Fruit fly (Drosophila melanogaster) whole organism, embryonic: Measurements from ENCODE around the gene STUB1.

ENCODE experiments used
- ATbp ChIP-seq: fragments of 200-800 bp; sonication (Bioruptor generic); optimal IDR thresholded peaks from 2 replicates; lab custom pipeline; 2017; ENCODE audit warnings: missing biosample characterization, mild to moderate bottlenecking, missing genetic modification characterization, missing genetic modification reagents
- Abd-B ChIP-seq: fragments of 200-800 bp; sonication (Bioruptor generic); optimal IDR thresholded peaks from 2 replicates; lab custom pipeline; 2018; ENCODE audit warnings: missing biosample characterization, mild to moderate bottlenecking, missing genetic modification characterization, moderate library complexity
- Atf-2 ChIP-seq: fragments of 200-800 bp; sonication (Bioruptor generic); optimal IDR thresholded peaks from 2 replicates; lab custom pipeline; 2016; ENCODE audit warnings: missing biosample characterization, missing genetic modification characterization
- Awh ChIP-seq: fragments of 200-800 bp; sonication (Bioruptor generic); IDR thresholded peaks from 2 replicates; pipeline ENCODE4, ENCODE4 v1.3.6; 2022; ENCODE audit warnings: missing biosample characterization, missing genetic modification characterization
- BEAF-32 ChIP-seq: fragments of 200-800 bp; sonication (Bioruptor generic); optimal IDR thresholded peaks from 3 replicates; lab custom pipeline; 2017; ENCODE audit warnings: missing biosample characterization, missing genetic modification characterization, mild to moderate bottlenecking, moderate library complexity, missing genetic modification reagents
- CG10543 ChIP-seq: fragments of 200-800 bp; sonication (Bioruptor generic); optimal IDR thresholded peaks from 3 replicates; lab custom pipeline; 2017; ENCODE audit warnings: missing biosample characterization, mild to moderate bottlenecking, missing genetic modification characterization, moderate library complexity
- CG11723 ChIP-seq: fragments of 200-800 bp; sonication (Bioruptor generic); optimal IDR thresholded peaks from 2 replicates; lab custom pipeline; 2017; ENCODE audit warnings: missing biosample characterization, mild to moderate bottlenecking, missing genetic modification characterization
- CG12236 ChIP-seq: fragments of 200-800 bp; sonication (Bioruptor generic); optimal IDR thresholded peaks from 2 replicates; lab custom pipeline; 2016; ENCODE audit warnings: missing biosample characterization, missing genetic modification characterization
- CG12744 ChIP-seq: fragments of 200-800 bp; sonication (Bioruptor generic); optimal IDR thresholded peaks from 2 replicates; lab custom pipeline; 2016; ENCODE audit warnings: missing biosample characterization, missing genetic modification characterization
- CG13296 ChIP-seq: fragments of 200-800 bp; sonication (Bioruptor generic); optimal IDR thresholded peaks from 3 replicates; lab custom pipeline; 2018; ENCODE audit warnings: missing biosample characterization, mild to moderate bottlenecking, missing genetic modification characterization
- CG14710 ChIP-seq: fragments of 200-800 bp; sonication (Bioruptor generic); optimal IDR thresholded peaks from 3 replicates; lab custom pipeline; 2019; ENCODE audit warnings: missing biosample characterization, mild to moderate bottlenecking, missing genetic modification characterization, moderate library complexity
- CG14860 ChIP-seq: fragments of 200-800 bp; sonication (Bioruptor generic); IDR thresholded peaks from 3 replicates; pipeline ENCODE4 v1.3.6; 2022; ENCODE audit warnings: missing biosample characterization, missing genetic modification characterization; ENCODE audit not compliant: partially characterized antibody
- CG17328 ChIP-seq: fragments of 200-800 bp; sonication (Bioruptor generic); IDR thresholded peaks from 2 replicates; pipeline ENCODE4 v1.3.6; 2022; ENCODE audit warnings: missing biosample characterization, missing genetic modification characterization
- CG17568 ChIP-seq: fragments of 200-800 bp; sonication (Bioruptor generic); optimal IDR thresholded peaks from 2 replicates; lab custom pipeline; 2018; ENCODE audit warnings: missing biosample characterization, mild to moderate bottlenecking, missing genetic modification characterization, moderate library complexity
- CG31388 ChIP-seq: fragments of 200-800 bp; sonication (Bioruptor generic); optimal IDR thresholded peaks from 2 replicates; lab custom pipeline; 2016; ENCODE audit warnings: missing biosample characterization, missing genetic modification characterization
- CG4282 ChIP-seq: fragments of 200-800 bp; sonication (Bioruptor generic); optimal IDR thresholded peaks from 2 replicates; lab custom pipeline; 2016; ENCODE audit warnings: missing biosample characterization, missing genetic modification characterization
- CG5180 ChIP-seq: fragments of 200-800 bp; sonication (Bioruptor generic); optimal IDR thresholded peaks from 3 replicates; lab custom pipeline; 2017; ENCODE audit warnings: missing biosample characterization, missing genetic modification characterization, mild to moderate bottlenecking, moderate library complexity, missing genetic modification reagents
- CG6175 ChIP-seq: fragments of 200-800 bp; sonication (Bioruptor generic); IDR thresholded peaks from 3 replicates; pipeline ENCODE4 v1.3.6; 2022; ENCODE audit warnings: missing biosample characterization, missing genetic modification characterization
- CG7271 ChIP-seq: fragments of 200-800 bp; sonication (Bioruptor generic); optimal IDR thresholded peaks from 2 replicates; lab custom pipeline; 2018; ENCODE audit warnings: missing biosample characterization, mild to moderate bottlenecking, missing genetic modification characterization, moderate library complexity
- Camta ChIP-seq: fragments of 200-800 bp; sonication (Bioruptor generic); optimal IDR thresholded peaks from 2 replicates; lab custom pipeline; 2016; ENCODE audit warnings: missing biosample characterization, missing genetic modification characterization
- Dfd ChIP-seq, 2 experiments: fragments of >200 bp; optimal IDR thresholded peaks; 2 replicates each; lab custom pipeline; 2017; ENCODE audit warnings: missing biosample characterization in 2 of 2, missing genetic modification characterization in 2 of 2
- Dll ChIP-seq: fragments of 200-800 bp; sonication (Bioruptor generic); IDR thresholded peaks from 4 replicates; pipeline ENCODE4 v1.3.6; 2022; ENCODE audit warnings: missing biosample characterization, missing genetic modification characterization; ENCODE audit not compliant: partially characterized antibody
- Dref ChIP-seq: fragments of 200-800 bp; sonication (Bioruptor generic); IDR thresholded peaks from 2 replicates; pipeline ENCODE4 v1.3.6; 2022; ENCODE audit warnings: missing biosample characterization, missing genetic modification characterization
- Gsc ChIP-seq: fragments of 200-800 bp; sonication (Bioruptor generic); IDR thresholded peaks from 2 replicates; pipeline ENCODE4 v1.3.6; 2022; ENCODE audit warnings: missing biosample characterization, missing genetic modification characterization
- Gug ChIP-seq: fragments of 200-800 bp; sonication (Bioruptor generic); IDR thresholded peaks from 4 replicates; pipeline ENCODE4 v1.3.6; 2022; ENCODE audit warnings: missing biosample characterization, missing genetic modification characterization
- Hmr ChIP-seq: fragments of 200-800 bp; sonication (Bioruptor generic); optimal IDR thresholded peaks from 3 replicates; lab custom pipeline; 2017; ENCODE audit warnings: mild to moderate bottlenecking, missing biosample characterization, missing genetic modification reagents, missing genetic modification characterization
- Lpt ChIP-seq: fragments of >200 bp; optimal IDR thresholded peaks from 2 replicates; lab custom pipeline; 2018; ENCODE audit warnings: missing biosample characterization, missing genetic modification characterization
- MBD-R2 ChIP-seq: fragments of 200-800 bp; sonication (Bioruptor generic); IDR thresholded peaks from 2 replicates; pipeline ENCODE4 v1.3.6; 2022; ENCODE audit warnings: missing biosample characterization, missing genetic modification characterization
- NC2α ChIP-seq: fragments of 200-800 bp; sonication (Bioruptor generic); optimal IDR thresholded peaks from 2 replicates; lab custom pipeline; 2016; ENCODE audit warnings: missing biosample characterization, missing genetic modification characterization
- Nf-YC ChIP-seq: fragments of 200-800 bp; optimal IDR thresholded peaks from 3 replicates; lab custom pipeline; 2019; ENCODE audit warnings: missing biosample characterization, mild to moderate bottlenecking, missing genetic modification characterization, moderate library complexity
- Scr ChIP-seq: fragments of 200-800 bp; sonication (Bioruptor generic); IDR thresholded peaks from 2 replicates; pipeline ENCODE4 v1.3.6; 2022; ENCODE audit warnings: missing biosample characterization, missing genetic modification characterization; ENCODE audit not compliant: partially characterized antibody
- Ssrp ChIP-seq: fragments of 200-800 bp; sonication (Bioruptor generic); optimal IDR thresholded peaks from 2 replicates; lab custom pipeline; 2018; ENCODE audit warnings: missing biosample characterization, mild to moderate bottlenecking, missing genetic modification characterization, moderate library complexity
- ac ChIP-seq: fragments of 200-800 bp; sonication (Bioruptor generic); optimal IDR thresholded peaks from 3 replicates; lab custom pipeline; 2017; ENCODE audit warnings: missing biosample characterization, mild to moderate bottlenecking, missing genetic modification characterization
- crp ChIP-seq, 2 experiments: fragments of 200-800 bp; sonication (Bioruptor generic); optimal IDR thresholded peaks; 2 replicates in 1 of 2; 3 replicates in 1 of 2; lab custom pipeline; 2017; ENCODE audit warnings: missing biosample characterization in 2 of 2, missing genetic modification characterization in 2 of 2, mild to moderate bottlenecking in 1 of 2, moderate library complexity in 1 of 2
- eve ChIP-seq, 2 experiments: fragments of >200 bp; optimal IDR thresholded peaks; 2 replicates each; lab custom pipeline; 2017; ENCODE audit warnings: missing biosample characterization in 2 of 2, missing genetic modification characterization in 2 of 2
- exex ChIP-seq: fragments of 200-800 bp; sonication (Bioruptor generic); optimal IDR thresholded peaks from 4 replicates; lab custom pipeline; 2018; ENCODE audit warnings: missing biosample characterization, mild to moderate bottlenecking, missing genetic modification characterization, moderate library complexity
- h ChIP-seq: fragments of >200 bp; optimal IDR thresholded peaks from 2 replicates; lab custom pipeline; 2017
- hbn ChIP-seq: fragments of 200-800 bp; sonication (Bioruptor generic); IDR thresholded peaks from 2 replicates; pipeline ENCODE4 v1.3.6; 2022; ENCODE audit warnings: missing biosample characterization, missing genetic modification characterization; ENCODE audit not compliant: partially characterized antibody
- hkb ChIP-seq, 2 experiments: fragments of 200-800 bp in 1 of 2; fragments of >200 bp in 1 of 2; sonication (Bioruptor generic) in 1 of 2; IDR thresholded peaks in 1 of 2; optimal IDR thresholded peaks in 1 of 2; 2 replicates each; pipeline versions ENCODE4 v1.3.6 to Lab custom; 2017 to 2022; ENCODE audit warnings: missing biosample characterization in 1 of 2, missing genetic modification characterization in 1 of 2
- hth ChIP-seq: fragments of >200 bp; optimal IDR thresholded peaks from 2 replicates; lab custom pipeline; 2017; ENCODE audit warnings: inconsistent platforms
- ind ChIP-seq: fragments of 200-800 bp; sonication (Bioruptor generic); optimal IDR thresholded peaks from 3 replicates; lab custom pipeline; 2016; ENCODE audit warnings: missing biosample characterization, missing genetic modification characterization
- mam ChIP-seq: fragments of 200-800 bp; sonication (Bioruptor generic); optimal IDR thresholded peaks from 3 replicates; lab custom pipeline; 2016; ENCODE audit warnings: missing biosample characterization, missing genetic modification characterization
- phol ChIP-seq: fragments of 200-800 bp; sonication (Bioruptor generic); optimal IDR thresholded peaks from 3 replicates; lab custom pipeline; 2018; ENCODE audit warnings: missing biosample characterization, mild to moderate bottlenecking, missing genetic modification characterization, moderate library complexity
- repo ChIP-seq: fragments of 200-800 bp; sonication (Bioruptor generic); optimal IDR thresholded peaks from 2 replicates; lab custom pipeline; 2016; ENCODE audit warnings: missing biosample characterization, missing genetic modification characterization
- shn ChIP-seq: fragments of 200-800 bp; sonication (Bioruptor generic); optimal IDR thresholded peaks from 3 replicates; lab custom pipeline; 2016; ENCODE audit warnings: missing biosample characterization, missing genetic modification characterization
- sna ChIP-seq: fragments of 200-800 bp; sonication (Bioruptor generic); IDR thresholded peaks from 2 replicates; pipeline ENCODE4 v1.3.6; 2022; ENCODE audit warnings: missing biosample characterization, missing genetic modification characterization; ENCODE audit not compliant: partially characterized antibody
- sr ChIP-seq: fragments of 200-800 bp; sonication (Bioruptor generic); IDR thresholded peaks from 3 replicates; pipeline ENCODE4 v1.3.6; 2022; ENCODE audit warnings: missing biosample characterization, missing genetic modification characterization
- sug ChIP-seq: fragments of 200-800 bp; optimal IDR thresholded peaks from 2 replicates; lab custom pipeline; 2019; ENCODE audit warnings: missing biosample characterization, mild to moderate bottlenecking, missing genetic modification characterization, moderate library complexity
- wek ChIP-seq: fragments of 200-800 bp; sonication (Bioruptor generic); optimal IDR thresholded peaks from 3 replicates; lab custom pipeline; 2018; ENCODE audit warnings: missing biosample characterization, mild to moderate bottlenecking, missing genetic modification characterization, moderate library complexity
- zen2 ChIP-seq: fragments of 200-800 bp; sonication (Bioruptor generic); IDR thresholded peaks from 3 replicates; pipeline ENCODE4 v1.3.6; 2022; ENCODE audit warnings: missing biosample characterization, missing genetic modification characterization; ENCODE audit not compliant: partially characterized antibody

Gene STUB1

DNA sequence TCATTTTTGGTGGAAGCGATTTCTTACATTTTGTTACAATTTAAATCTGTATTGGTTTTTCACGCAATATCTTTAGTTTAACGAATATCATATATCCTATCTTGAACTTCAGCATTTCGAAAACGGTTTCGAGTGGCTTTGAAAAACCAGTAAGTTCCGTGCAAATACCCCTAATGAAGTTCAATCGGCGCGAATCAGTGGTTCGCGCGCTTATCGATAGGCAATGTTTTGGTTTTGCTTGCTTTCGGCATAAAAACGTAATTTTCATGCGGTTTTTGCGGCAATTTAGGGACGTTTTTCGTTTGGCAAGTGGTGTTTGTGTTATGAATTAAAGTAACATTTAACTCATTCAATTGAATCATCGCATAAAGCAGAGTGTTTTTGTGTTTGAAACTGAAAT is 39.5 kb downstream of the STUB1 start, which contains the start of gene RluA-2 (continued):
- TF ChIP-seq repo (GFP tag; lab: Kevin White, UChicago), result no peak
- TF ChIP-seq Awh (GFP tag; lab: Robert Waterston, UW), result no peak
- no peak for TF ChIP-seq zen2 (GFP tag; lab: Robert Waterston, UW)
- no peak for TF ChIP-seq CG12744
- TF ChIP-seq NC2α (GFP tag; lab: Kevin White, UChicago), result no peak
- TF ChIP-seq ac (GFP tag; lab: Kevin White, UChicago), result no peak
- peak; percentile 94 for TF ChIP-seq wek (GFP tag; lab: Kevin White, UChicago)
- no peak for TF ChIP-seq Gug (GFP tag; lab: Robert Waterston, UW)
- TF ChIP-seq phol, result no peak
- TF ChIP-seq Dfd (GFP tag; optimal IDR thresholded peaks at IDR 0.05; lab: Kevin White, UChicago), result no peak
- TF ChIP-seq exex (tag; lab: Kevin White, UChicago), result no peak
- TF ChIP-seq Dref (GFP tag; lab: Robert Waterston, UW), result peak; percentile 58
- no peak for TF ChIP-seq Ssrp (tag; lab: Kevin White, UChicago)
- peak; percentile 52; the same call in 1 of the 2 replicates for TF ChIP-seq MBD-R2
- TF ChIP-seq Atf-2 (GFP tag; lab: Kevin White, UChicago), result no peak
- TF ChIP-seq BEAF-32, result peak; percentile 33
- TF ChIP-seq CG10543 (GFP tag; lab: Kevin White, UChicago), result no peak
- no peak for TF ChIP-seq CG7271 (tag; lab: Kevin White, UChicago)
- no peak for TF ChIP-seq CG4282 (GFP tag; lab: Kevin White, UChicago)
- no peak for TF ChIP-seq mam (GFP tag; lab: Kevin White, UChicago)
- no peak for TF ChIP-seq Gsc (GFP tag; lab: Robert Waterston, UW)
- no peak for TF ChIP-seq ATbp (GFP tag; lab: Kevin White, UChicago)
- TF ChIP-seq CG13296 (GFP tag; lab: Kevin White, UChicago), result no peak
- TF ChIP-seq Camta (GFP tag; lab: Kevin White, UChicago), result no peak
- TF ChIP-seq Nf-YC (tag; lab: Kevin White, UChicago), result no peak
- TF ChIP-seq Hmr (GFP tag; lab: Kevin White, UChicago), result no peak
- no peak for TF ChIP-seq CG14860 (GFP tag; lab: Robert Waterston, UW)
- no peak for TF ChIP-seq CG14710
- TF ChIP-seq shn (GFP tag; lab: Kevin White, UChicago), result no peak
- TF ChIP-seq sr, result no peak
- TF ChIP-seq eve (GFP tag; optimal IDR thresholded peaks at IDR 0.05; lab: Kevin White, UChicago), result peak in 1 of 2 experiments; percentile 26
- no peak for TF ChIP-seq hth (lab: Kevin White, UChicago)
- TF ChIP-seq CG31388 (GFP tag; lab: Kevin White, UChicago), result no peak
- no peak for TF ChIP-seq Abd-B
- TF ChIP-seq Scr, result peak; percentile 53; the same call in 1 of the 2 replicates
- TF ChIP-seq CG6175 (GFP tag; lab: Robert Waterston, UW), result no peak
- TF ChIP-seq CG5180 (GFP tag; lab: Kevin White, UChicago), result no peak
- no peak for TF ChIP-seq sug (tag; lab: Kevin White, UChicago)
- TF ChIP-seq ind (GFP tag; lab: Kevin White, UChicago), result no peak
- TF ChIP-seq CG17568 (GFP tag; lab: Kevin White, UChicago), result no peak
- TF ChIP-seq crp (GFP tag; optimal IDR thresholded peaks at IDR 0.05; lab: Kevin White, UChicago), result no peak
- 0 out of 2 replicates have a peak, but pooled peaks have one; percentile 40 for TF ChIP-seq sna (GFP tag; lab: Robert Waterston, UW)
- TF ChIP-seq hkb (optimal IDR thresholded peaks at IDR 0.05; lab: Kevin White, UChicago), result no peak
- TF ChIP-seq hkb (GFP tag; IDR thresholded peaks at IDR 0.05; lab: Robert Waterston, UW), result no peak
- TF ChIP-seq CG12236 (GFP tag; lab: Kevin White, UChicago), result no peak
- peak; percentile 15; the same call in 1 of the 2 replicates for TF ChIP-seq hbn (GFP tag; lab: Robert Waterston, UW)
- 0 out of 4 replicates have a peak, but pooled peaks have one; percentile 43 for TF ChIP-seq Dll
- TF ChIP-seq Lpt, result no peak
- TF ChIP-seq CG17328 (GFP tag; lab: Robert Waterston, UW), result no peak
- TF ChIP-seq CG11723 (GFP tag; lab: Kevin White, UChicago), result no peak
- no peak for TF ChIP-seq h
